Worm (Caenorhabditis elegans): ENCODE measurements around the gene chil-21.

ce11 chrII:9418065-9418567 is 43.7 kb downstream of the chil-21 start, which contains the start of the genes M176.4 and M176.16:
- no peak for TF ChIP-seq flt-1 (GFP tag; IDR thresholded peaks at IDR 0.05)
- TF ChIP-seq med-1 (GFP tag; optimal IDR thresholded peaks at IDR 0.05; ENCODE audit: insufficient read depth): no peak
- no peak for TF ChIP-seq ztf-23 (GFP tag; IDR thresholded peaks at IDR 0.05)
- no peak for TF ChIP-seq tab-1 (GFP tag; IDR thresholded peaks at IDR 0.05)
- TF ChIP-seq ref-1 (GFP tag; conservative IDR thresholded peaks at IDR 0.05): no peak
- no peak for TF ChIP-seq ztf-29 (GFP tag; IDR thresholded peaks at IDR 0.05)
- no peak for TF ChIP-seq cog-1 (tag; optimal IDR thresholded peaks at IDR 0.05)
- no peak for TF ChIP-seq klf-2 (GFP tag; conservative IDR thresholded peaks at IDR 0.05)
- no peak for TF ChIP-seq T22C8.4 (GFP tag; IDR thresholded peaks at IDR 0.05)
